Fruit fly (Drosophila melanogaster) whole organism, wandering third instar larva: ENCODE measurements around the gene PGRP-LA.

Source experiments
- HLH106 ChIP-seq: fragments of 200-800 bp; optimal IDR thresholded peaks from 3 replicates; lab custom pipeline; 2019; ENCODE audit warnings: missing biosample characterization, mild to moderate bottlenecking, missing genetic modification characterization, moderate library complexity
- Hr83 ChIP-seq: fragments of 200-300 bp; sonication (Bioruptor generic); optimal IDR thresholded peaks from 2 replicates; lab custom pipeline; 2016; ENCODE audit warnings: missing biosample characterization, mild to moderate bottlenecking, missing genetic modification characterization, moderate library complexity; ENCODE audit not compliant: poor library complexity, severe bottlenecking
- br ChIP-seq: fragments of 200-800 bp; sonication (Bioruptor generic); optimal IDR thresholded peaks from 2 replicates; lab custom pipeline; 2016; ENCODE audit warnings: missing biosample characterization, missing genetic modification characterization
- psq ChIP-seq: fragments of 200-800 bp; sonication (Bioruptor generic); optimal IDR thresholded peaks from 3 replicates; lab custom pipeline; 2017; ENCODE audit warnings: missing biosample characterization, mild to moderate bottlenecking, missing genetic modification characterization, moderate library complexity

DNA sequence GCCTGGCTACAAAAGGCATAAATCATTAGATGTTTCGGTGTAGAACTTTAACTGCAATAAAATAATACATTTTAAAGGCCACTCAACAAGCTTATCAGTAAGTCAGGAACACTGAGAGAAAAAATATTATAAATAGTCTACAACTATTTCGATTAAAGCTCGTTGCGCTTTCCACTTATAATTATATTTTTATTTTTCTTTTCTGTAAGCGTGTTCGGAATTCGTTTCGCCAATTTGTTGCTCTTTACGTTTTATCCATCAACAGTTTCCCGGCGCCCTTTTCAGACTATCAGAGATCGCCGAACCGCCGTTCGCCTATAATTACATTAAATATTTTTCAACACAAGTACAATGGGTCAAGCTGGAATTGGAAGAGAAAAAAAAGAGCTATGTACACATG, 4.9 kb downstream of the PGRP-LA start:
- TF ChIP-seq HLH106 (tag; lab: Kevin White, UChicago) (no peak), Hr83 (GFP tag; lab: Kevin White, UChicago) (no peak), psq (GFP tag; lab: Kevin White, UChicago) (no peak), br (GFP tag; lab: Kevin White, UChicago) (no peak)
